Worm (Caenorhabditis elegans) whole organism, L2 larva: Measurements from ENCODE around the gene F31F4.1.

Experiments used
- C34F6.9 ChIP-seq: fragments of 150-350 bp; optimal IDR thresholded peaks from 2 replicates; lab custom pipeline; 2014; ENCODE audit warnings: missing biosample characterization, missing genetic modification characterization
- F13H6.1 ChIP-seq: sonication (generic microtip); optimal IDR thresholded peaks from 2 replicates; lab custom pipeline; 2016; ENCODE audit warnings: missing genetic modification characterization, missing compliant biosample characterization
- Y55F3AM.14 ChIP-seq: fragments of 200-800 bp; sonication (Bioruptor generic); optimal IDR thresholded peaks from 2 replicates; lab custom pipeline; 2018; ENCODE audit warnings: mild to moderate bottlenecking, missing genetic modification characterization, missing compliant biosample characterization
- alr-1 ChIP-seq: fragments of 150-350 bp; optimal IDR thresholded peaks from 2 replicates; lab custom pipeline; 2014; ENCODE audit warnings: missing biosample characterization, missing genetic modification characterization
- aly-2 ChIP-seq: fragments of 150-350 bp; optimal IDR thresholded peaks from 2 replicates; lab custom pipeline; 2014; ENCODE audit warnings: missing biosample characterization, missing genetic modification characterization
- ama-1 ChIP-seq: fragments of 150-350 bp; optimal IDR thresholded peaks from 2 replicates; lab custom pipeline; 2018; ENCODE audit warnings: inconsistent platforms
- blmp-1 ChIP-seq: sonication (generic microtip); optimal IDR thresholded peaks from 2 replicates; lab custom pipeline; 2017; ENCODE audit warnings: missing genetic modification characterization, mild to moderate bottlenecking, missing compliant biosample characterization, antibody characterized with exemption, moderate library complexity; ENCODE audit not compliant: insufficient read depth
- ceh-16 ChIP-seq: fragments of 150-350 bp; optimal IDR thresholded peaks from 2 replicates; lab custom pipeline; 2014; ENCODE audit warnings: missing biosample characterization, missing genetic modification characterization
- ceh-82 ChIP-seq: fragments of 150-350 bp; optimal IDR thresholded peaks from 2 replicates; lab custom pipeline; 2014; ENCODE audit warnings: missing biosample characterization, missing genetic modification characterization
- crh-2 ChIP-seq: sonication (generic microtip); optimal IDR thresholded peaks from 2 replicates; lab custom pipeline; 2017; ENCODE audit warnings: missing biosample characterization, missing genetic modification characterization
- egl-27 ChIP-seq: sonication (generic microtip); optimal IDR thresholded peaks from 3 replicates; lab custom pipeline; 2017; ENCODE audit warnings: missing biosample characterization, missing genetic modification reagents, missing genetic modification characterization
- elt-3 ChIP-seq: sonication (generic microtip); optimal IDR thresholded peaks from 2 replicates; lab custom pipeline; 2017; ENCODE audit warnings: missing biosample characterization, missing genetic modification characterization
- fos-1 ChIP-seq: fragments of 150-350 bp; optimal IDR thresholded peaks from 2 replicates; lab custom pipeline; 2014; ENCODE audit warnings: missing biosample characterization, missing genetic modification characterization
- gmeb-1 ChIP-seq: fragments of 150-350 bp; optimal IDR thresholded peaks from 2 replicates; lab custom pipeline; 2014; ENCODE audit warnings: missing biosample characterization, missing genetic modification characterization
- lin-11 ChIP-seq: fragments of 150-350 bp; sonication (generic microtip); optimal IDR thresholded peaks from 2 replicates; lab custom pipeline; 2014; ENCODE audit warnings: missing biosample characterization, missing genetic modification characterization, inconsistent platforms, mixed read lengths
- lin-13 ChIP-seq: fragments of 150-350 bp; optimal IDR thresholded peaks from 2 replicates; lab custom pipeline; 2014; ENCODE audit warnings: missing biosample characterization, missing genetic modification reagents, missing genetic modification characterization
- lin-39 ChIP-seq: fragments of 150-350 bp; optimal IDR thresholded peaks from 2 replicates; lab custom pipeline; 2014; ENCODE audit warnings: missing biosample characterization, missing genetic modification reagents, missing genetic modification characterization
- mab-5 ChIP-seq: fragments of 150-350 bp; optimal IDR thresholded peaks from 2 replicates; lab custom pipeline; 2014; ENCODE audit warnings: missing biosample characterization, missing genetic modification characterization
- mbf-1 ChIP-seq: sonication (generic microtip); optimal IDR thresholded peaks from 2 replicates; lab custom pipeline; 2017; ENCODE audit warnings: missing biosample characterization, missing genetic modification characterization
- mdl-1 ChIP-seq, 2 experiments: fragments of 150-350 bp in 1 of 2; sonication (generic microtip) in 1 of 2; optimal IDR thresholded peaks; 2 replicates each; lab custom pipeline; 2017; ENCODE audit warnings: missing biosample characterization in 2 of 2, missing genetic modification characterization in 2 of 2
- nhr-10 ChIP-seq: sonication (generic microtip); optimal IDR thresholded peaks from 2 replicates; lab custom pipeline; 2017; ENCODE audit warnings: missing biosample characterization, missing genetic modification characterization
- nhr-11 ChIP-seq: fragments of 150-350 bp; optimal IDR thresholded peaks from 2 replicates; lab custom pipeline; 2014; ENCODE audit warnings: missing biosample characterization, missing genetic modification characterization
- nhr-12 ChIP-seq: fragments of 150-350 bp; optimal IDR thresholded peaks from 2 replicates; lab custom pipeline; 2014; ENCODE audit warnings: missing biosample characterization, missing genetic modification characterization
- nhr-129 ChIP-seq: fragments of 150-350 bp; optimal IDR thresholded peaks from 2 replicates; lab custom pipeline; 2014; ENCODE audit warnings: missing biosample characterization, missing genetic modification characterization
- nhr-6 ChIP-seq: fragments of 150-350 bp; optimal IDR thresholded peaks from 2 replicates; lab custom pipeline; 2014; ENCODE audit warnings: missing biosample characterization, missing genetic modification characterization
- nhr-77 ChIP-seq: fragments of 150-350 bp; optimal IDR thresholded peaks from 2 replicates; lab custom pipeline; 2014; ENCODE audit warnings: missing biosample characterization, missing genetic modification characterization
- peb-1 ChIP-seq: fragments of 150-350 bp; optimal IDR thresholded peaks from 2 replicates; lab custom pipeline; 2014; ENCODE audit warnings: missing biosample characterization, missing genetic modification characterization
- sem-4 ChIP-seq: fragments of 150-350 bp; optimal IDR thresholded peaks from 2 replicates; lab custom pipeline; 2014; ENCODE audit warnings: missing biosample characterization, missing genetic modification reagents, missing genetic modification characterization
- skn-1 ChIP-seq: sonication (generic microtip); optimal IDR thresholded peaks from 2 replicates; lab custom pipeline; 2017; ENCODE audit warnings: missing biosample characterization, missing genetic modification characterization
- sma-3 ChIP-seq: sonication (generic microtip); optimal IDR thresholded peaks from 2 replicates; lab custom pipeline; 2016; ENCODE audit warnings: missing genetic modification reagents, missing genetic modification characterization, missing compliant biosample characterization
- snpc-4 ChIP-seq: fragments of 150-350 bp; optimal IDR thresholded peaks from 2 replicates; lab custom pipeline; 2014; ENCODE audit warnings: missing biosample characterization, missing genetic modification characterization
- unc-39 ChIP-seq: fragments of 150-350 bp; optimal IDR thresholded peaks from 2 replicates; lab custom pipeline; 2014; ENCODE audit warnings: missing biosample characterization, missing genetic modification characterization
- unc-55 ChIP-seq: fragments of 150-350 bp; sonication (generic microtip); optimal IDR thresholded peaks from 3 replicates; lab custom pipeline; 2014; ENCODE audit warnings: missing biosample characterization, missing genetic modification reagents, missing genetic modification characterization
- unc-62 ChIP-seq: fragments of 150-350 bp; optimal IDR thresholded peaks from 2 replicates; lab custom pipeline; 2014; ENCODE audit warnings: missing biosample characterization, missing genetic modification reagents, missing genetic modification characterization
- ztf-1 ChIP-seq: fragments of 200-800 bp; sonication (Bioruptor generic); conservative IDR thresholded peaks from 2 replicates; pipeline ENCODE4 v1.3.6; 2022; ENCODE audit warnings: missing genetic modification characterization, missing compliant biosample characterization
- ztf-4 ChIP-seq: fragments of 150-350 bp; optimal IDR thresholded peaks from 2 replicates; lab custom pipeline; 2014; ENCODE audit warnings: missing biosample characterization, missing genetic modification characterization

The F31F4.1 gene

ce11 chrV:694625-695024 lies 10.8 kb downstream of the F31F4.1 start, which contains the start of gene srj-53:
srj-53 (minus strand) TSS chrV:694725.
- TF ChIP-seq lin-13 (no peak), snpc-4 (tag; lab: Kevin White, UChicago) (no peak), fos-1 (tag; lab: Kevin White, UChicago) (no peak), lin-11 (tag; lab: Kevin White, UChicago) (no peak), ceh-16 (tag; lab: Kevin White, UChicago) (no peak), unc-62 (no peak), egl-27 (tag; lab: Kevin White, UChicago) (no peak), elt-3 (tag; lab: Kevin White, UChicago) (no peak), nhr-77 (tag; lab: Kevin White, UChicago) (no peak), blmp-1 (tag; lab: Kevin White, UChicago) (no peak), mab-5 (tag; lab: Kevin White, UChicago) (no peak), nhr-12 (tag; lab: Kevin White, UChicago) (no peak), ama-1 (lab: Kevin White, UChicago) (no peak), ztf-1 (GFP tag; lab: Robert Waterston, UW) (no peak), skn-1 (tag; lab: Kevin White, UChicago) (no peak)

DNA sequence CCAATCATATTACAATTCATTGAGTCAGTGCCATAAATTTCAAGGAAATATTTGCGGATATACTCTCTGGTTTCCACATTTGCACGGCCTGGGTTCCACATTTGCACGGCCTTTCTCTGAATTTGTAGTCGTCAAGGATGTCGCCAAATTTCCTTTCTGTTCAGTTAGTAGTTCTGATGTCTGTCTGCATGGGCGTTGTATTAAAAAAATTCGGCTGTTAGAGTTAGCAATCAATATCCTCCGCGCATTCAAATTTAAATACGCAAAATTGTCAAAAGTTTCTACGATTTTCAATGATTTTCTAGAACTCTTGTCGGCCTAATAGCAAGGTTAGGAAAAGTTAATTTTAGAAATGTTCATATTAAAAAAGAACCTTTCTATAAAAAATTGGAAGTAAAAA lies 12.1 kb downstream of the F31F4.1 start, which contains the start of gene srj-52:
srj-52 (minus strand) TSS at position 101 of the 400 bp plus-strand sequence.
- TF ChIP-seq Y55F3AM.14 (GFP tag; lab: Kevin White, UChicago) = no peak
- TF ChIP-seq mab-5 (tag; lab: Kevin White, UChicago) = no peak
- TF ChIP-seq nhr-129 (tag; lab: Kevin White, UChicago) = no peak
- TF ChIP-seq gmeb-1 (tag; lab: Kevin White, UChicago) = no peak

DNA sequence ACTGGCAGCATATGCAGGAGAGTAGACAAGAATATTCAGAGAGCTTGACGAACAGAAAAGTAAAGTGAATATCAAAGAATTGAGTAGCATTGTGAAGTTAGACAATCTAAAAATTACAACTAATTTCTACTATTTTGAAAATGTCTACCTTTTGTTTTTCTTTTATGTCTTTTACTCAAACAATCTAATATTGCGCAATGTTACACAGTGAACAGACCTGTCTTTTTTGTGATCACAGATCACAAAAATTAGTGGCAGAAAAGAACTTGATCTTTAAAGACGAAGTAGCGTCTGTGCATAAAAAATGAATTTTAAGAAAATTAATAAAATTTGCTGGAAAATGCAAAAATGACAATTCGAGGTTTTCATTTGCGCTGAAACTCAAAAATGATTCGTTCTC lies 15.2 kb downstream of the F31F4.1 start:
- TF ChIP-seq aly-2 (tag; lab: Kevin White, UChicago) = no peak
- TF ChIP-seq Y55F3AM.14 (GFP tag; lab: Kevin White, UChicago) = no peak
- no peak for TF ChIP-seq unc-39 (tag; lab: Kevin White, UChicago)
- no peak for TF ChIP-seq nhr-11 (tag; lab: Kevin White, UChicago)
- no peak for TF ChIP-seq lin-39 (tag; lab: Kevin White, UChicago)
- TF ChIP-seq nhr-10 = no peak
- no peak for TF ChIP-seq ztf-1 (GFP tag; lab: Robert Waterston, UW)
- no peak for TF ChIP-seq ceh-82 (tag; lab: Kevin White, UChicago)
- TF ChIP-seq fos-1 (tag; lab: Kevin White, UChicago) = no peak
- no peak for TF ChIP-seq alr-1
- TF ChIP-seq ama-1 (lab: Kevin White, UChicago) = no peak
- no peak for TF ChIP-seq sma-3
- TF ChIP-seq mdl-1 (tag; optimal IDR thresholded peaks at IDR 0.05; lab: Kevin White, UChicago) = no peak
- TF ChIP-seq F13H6.1 = no peak

ce11 chrV:699489-700129 lies 15.7 kb downstream of the F31F4.1 start, which contains the start of the genes ugt-29 and srx-5:
ugt-29 (minus strand) TSS chrV:699589.
srx-5 (plus strand) TSS chrV:700079.
- TF ChIP-seq C34F6.9 (tag; lab: Kevin White, UChicago) = no peak

- TF ChIP-seq ama-1 (lab: Kevin White, UChicago) (no peak), C34F6.9 (tag; lab: Kevin White, UChicago) (no peak), ztf-4 (no peak), nhr-6 (tag; lab: Kevin White, UChicago) (no peak)
Measured at ce11 chrV:702260-702659, 18.4 kb downstream of the F31F4.1 start, which contains the start of gene srbc-37. srbc-37 (plus strand) TSS chrV:702560.

DNA sequence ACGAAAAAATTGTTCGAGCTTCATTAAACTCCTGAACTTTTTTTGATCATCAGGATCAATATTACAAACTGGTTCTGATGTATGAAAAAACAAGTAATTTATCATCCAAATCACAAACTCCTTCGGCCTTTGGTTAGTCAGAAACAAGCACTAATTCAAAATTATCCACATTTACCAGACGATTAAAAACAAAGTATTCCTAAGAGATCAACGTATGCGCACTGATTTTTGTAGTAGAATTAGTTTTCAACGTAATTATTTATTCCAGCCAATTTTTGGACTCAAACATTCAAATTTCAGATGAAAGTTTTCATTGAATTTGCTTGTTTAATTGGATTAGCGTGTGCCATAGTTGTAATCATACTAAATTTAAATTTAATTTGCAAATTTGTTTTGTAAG lies 23.1 kb downstream of the F31F4.1 start, which contains the start of gene srbc-38:
srbc-38 (plus strand) TSS at position 301 of the 400 bp plus-strand sequence.
- TF ChIP-seq sem-4 (tag; lab: Kevin White, UChicago) (no peak), snpc-4 (tag; lab: Kevin White, UChicago) (no peak), blmp-1 (tag; lab: Kevin White, UChicago) (no peak), crh-2 (tag; lab: Kevin White, UChicago) (no peak), peb-1 (tag; lab: Kevin White, UChicago) (no peak), skn-1 (tag; lab: Kevin White, UChicago) (no peak), nhr-129 (tag; lab: Kevin White, UChicago) (no peak), lin-39 (tag; lab: Kevin White, UChicago) (no peak), lin-13 (no peak), mbf-1 (tag; lab: Kevin White, UChicago) (no peak), ceh-16 (tag; lab: Kevin White, UChicago) (no peak), unc-55 (GFP tag; lab: Kevin White, UChicago) (no peak)
